Fruit fly (Drosophila melanogaster): Measurements from ENCODE around the gene Rsph9.
A peak's percentile ranks its signal among the peaks of the same experiment; 100 is the strongest.

Gene Rsph9

DNA sequence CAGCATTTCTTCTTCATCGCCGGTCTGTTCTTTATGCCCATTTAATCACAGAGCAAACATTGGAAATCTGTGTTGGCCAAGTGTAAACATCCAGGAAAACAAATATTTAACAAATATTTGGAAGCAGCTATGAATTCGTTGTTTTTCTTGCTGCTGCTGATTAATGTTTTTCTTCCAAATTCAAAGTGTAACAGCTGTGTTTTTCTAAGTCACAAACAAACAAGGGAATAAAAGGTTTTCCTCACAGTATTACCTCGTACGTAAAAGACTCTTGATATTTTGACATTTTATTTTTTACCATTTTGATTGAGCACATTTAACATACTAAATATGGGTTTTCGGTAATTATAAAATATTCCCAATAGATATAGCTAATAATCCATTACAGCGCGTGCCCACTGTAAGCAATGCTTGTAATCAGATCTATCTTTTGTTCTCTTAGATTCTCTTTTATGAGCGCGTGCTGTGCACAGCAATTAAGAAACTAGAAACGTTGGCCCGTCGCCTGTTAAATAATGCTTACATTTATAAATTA, 33.6 kb downstream of the Rsph9 start (continued):
- TF ChIP-seq lola (GFP tag; optimal IDR thresholded peaks at IDR 0.05) = peak in 1 of 3 experiments; percentile 93
- peak; percentile 85 for TF ChIP-seq Usf (GFP tag; optimal IDR thresholded peaks at IDR 0.05)
- TF ChIP-seq CG4820 (GFP tag; optimal IDR thresholded peaks at IDR 0.05) = peak; percentile 94
- TF ChIP-seq Mrtf (GFP tag; IDR thresholded peaks at IDR 0.05) = peak; percentile 93
- no peak for TF ChIP-seq hbn (GFP tag; IDR thresholded peaks at IDR 0.05; ENCODE audit: partially characterized antibody)
- TF ChIP-seq Trl (optimal IDR thresholded peaks at IDR 0.05) = no peak
- TF ChIP-seq Trl (GFP tag; optimal IDR thresholded peaks at IDR 0.05) = peak; percentile 99
- TF ChIP-seq NC2α (GFP tag; optimal IDR thresholded peaks at IDR 0.05) = peak; percentile 99
- peak; percentile 98 for TF ChIP-seq tup (GFP tag; optimal IDR thresholded peaks at IDR 0.05)
- peak; percentile 92 for TF ChIP-seq CG14014 (GFP tag; IDR thresholded peaks at IDR 0.05)
- TF ChIP-seq CG18599 (GFP tag; optimal IDR thresholded peaks at IDR 0.05) = peak; percentile 98
- no peak for TF ChIP-seq D (optimal IDR thresholded peaks at IDR 0.05)
- peak; percentile 98 for TF ChIP-seq D (GFP tag; optimal IDR thresholded peaks at IDR 0.05)
- peak; percentile 92 for TF ChIP-seq CG4730 (GFP tag; IDR thresholded peaks at IDR 0.05)
- TF ChIP-seq BtbVII (GFP tag; optimal IDR thresholded peaks at IDR 0.05) = peak; percentile 99
- peak; percentile 90 for TF ChIP-seq CG9609 (GFP tag; optimal IDR thresholded peaks at IDR 0.05)
- peak; percentile 92 for TF ChIP-seq phol (tag; optimal IDR thresholded peaks at IDR 0.05)
- TF ChIP-seq caup (GFP tag; optimal IDR thresholded peaks at IDR 0.05; ENCODE audit: severe bottlenecking) = peak; percentile 99
- peak; percentile 93 for TF ChIP-seq Dek (tag; optimal IDR thresholded peaks at IDR 0.05)
- peak; percentile 96 for TF ChIP-seq ERR (GFP tag; optimal IDR thresholded peaks at IDR 0.05)
- peak; percentile 79 for TF ChIP-seq Nf-YB (GFP tag; optimal IDR thresholded peaks at IDR 0.05)

DNA sequence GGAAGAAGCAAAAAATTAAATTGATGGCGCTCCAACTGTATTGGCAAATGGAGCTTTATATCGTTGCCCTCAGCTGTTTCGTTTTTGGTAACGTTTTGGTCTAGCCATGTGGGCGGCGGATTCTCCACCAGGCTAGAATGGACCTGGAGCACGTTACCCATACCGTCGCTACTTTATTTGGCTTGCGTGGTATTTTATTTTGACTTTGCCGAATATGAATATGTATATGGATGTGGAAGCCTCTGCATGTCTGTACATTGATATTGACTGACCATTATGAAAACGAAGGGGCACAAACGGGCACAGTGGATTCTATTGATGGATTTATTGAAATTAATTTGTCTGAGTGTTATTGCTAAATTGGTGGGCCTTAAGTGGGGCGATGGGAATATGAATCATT, 34.6 kb downstream of the Rsph9 start:
- no peak for TF ChIP-seq gcm2 (GFP tag; optimal IDR thresholded peaks at IDR 0.05)
- no peak for TF ChIP-seq HmgZ (tag; optimal IDR thresholded peaks at IDR 0.05)
- TF ChIP-seq Nf-YC (tag; optimal IDR thresholded peaks at IDR 0.05) = no peak
- no peak for TF ChIP-seq lab (GFP tag; optimal IDR thresholded peaks at IDR 0.05)
- no peak for TF ChIP-seq onecut (GFP tag; IDR thresholded peaks at IDR 0.05)
- 0 out of 4 replicates have a peak, but pooled peaks have one; percentile 21 for TF ChIP-seq chinmo (GFP tag; IDR thresholded peaks at IDR 0.05; ENCODE audit: partially characterized antibody)
- no peak for TF ChIP-seq TFAM (GFP tag; optimal IDR thresholded peaks at IDR 0.05)
- TF ChIP-seq ac (GFP tag; optimal IDR thresholded peaks at IDR 0.05) = no peak
- peak; percentile 51 for TF ChIP-seq sens (GFP tag)
- no peak for TF ChIP-seq CG13775 (GFP tag; optimal IDR thresholded peaks at IDR 0.05)
- TF ChIP-seq Gug (GFP tag; IDR thresholded peaks at IDR 0.05) = no peak
- no peak for TF ChIP-seq crol (GFP tag; IDR thresholded peaks at IDR 0.05)
- TF ChIP-seq kni (GFP tag; optimal IDR thresholded peaks at IDR 0.05) = no peak
- peak; percentile 46; the same call in 1 of the 2 replicates for TF ChIP-seq vvl (GFP tag; IDR thresholded peaks at IDR 0.05)
- TF ChIP-seq mam (GFP tag; optimal IDR thresholded peaks at IDR 0.05) = no peak
- TF ChIP-seq da (GFP tag; optimal IDR thresholded peaks at IDR 0.05) = no peak
- no peak for TF ChIP-seq CG17568 (GFP tag; optimal IDR thresholded peaks at IDR 0.05)
- TF ChIP-seq mirr (GFP tag; optimal IDR thresholded peaks at IDR 0.05) = no peak
- TF ChIP-seq CG4282 (GFP tag; optimal IDR thresholded peaks at IDR 0.05) = no peak
- TF ChIP-seq CG15696 (tag; optimal IDR thresholded peaks at IDR 0.05) = no peak
- TF ChIP-seq zfh1 (GFP tag; IDR thresholded peaks at IDR 0.05) = no peak
- no peak for TF ChIP-seq CG6765 (GFP tag; optimal IDR thresholded peaks at IDR 0.05)
- no peak for TF ChIP-seq pros (GFP tag; optimal IDR thresholded peaks at IDR 0.05)
- TF ChIP-seq trh (GFP tag; optimal IDR thresholded peaks at IDR 0.05) = no peak
- TF ChIP-seq CG8388 (GFP tag; optimal IDR thresholded peaks at IDR 0.05) = no peak
- TF ChIP-seq CG5953 (GFP tag; IDR thresholded peaks at IDR 0.05) = no peak
- TF ChIP-seq fru (optimal IDR thresholded peaks at IDR 0.05) = no peak
- TF ChIP-seq trem (tag; optimal IDR thresholded peaks at IDR 0.05) = no peak
- no peak for TF ChIP-seq Ets65A (GFP tag)
- TF ChIP-seq CG13894 (tag; optimal IDR thresholded peaks at IDR 0.05) = peak; percentile 29
- TF ChIP-seq Med (GFP tag) = peak; percentile 72
